Worm (Caenorhabditis elegans) whole organism, L4/young adult: ENCODE results near the gene ragc-1.

Experiments
- dao-5 ChIP-seq: sonication (generic microtip); optimal IDR thresholded peaks from 2 replicates; lab custom pipeline; 2016; ENCODE audit warnings: missing genotype, missing genetic modification characterization, moderate library complexity, missing compliant biosample characterization
- him-1 ChIP-seq: sonication (generic microtip); optimal IDR thresholded peaks from 2 replicates; lab custom pipeline; 2016; ENCODE audit warnings: missing genotype, missing genetic modification reagents, missing genetic modification characterization, missing compliant biosample characterization

ce11 chrIV:11561677-11562076 lies 43.1 kb downstream of the ragc-1 start, which contains the start of gene F12F6.7:
- no peak for TF ChIP-seq him-1 (tag; lab: Kevin White, UChicago)
- no peak for TF ChIP-seq dao-5 (tag; lab: Kevin White, UChicago)
